Worm (Caenorhabditis elegans) whole organism, young adult: ENCODE results near the gene F20C5.6.

Experiments used
- B0019.2 ChIP-seq: fragments of 200-800 bp; sonication (Bioruptor generic); conservative IDR thresholded peaks from 2 replicates; pipeline ENCODE4 v1.3.6; 2022; ENCODE audit warnings: missing genetic modification reagents, missing genetic modification characterization, missing compliant biosample characterization
- B0035.1 ChIP-seq: sonication (generic microtip); optimal IDR thresholded peaks from 2 replicates; lab custom pipeline; 2016; ENCODE audit warnings: missing genetic modification characterization, mild to moderate bottlenecking, missing compliant biosample characterization, missing genotype, missing genetic modification reagents
- F23B12.7 ChIP-seq: sonication (generic microtip); optimal IDR thresholded peaks from 2 replicates; lab custom pipeline; 2017; ENCODE audit warnings: missing genetic modification characterization, mild to moderate bottlenecking, missing compliant biosample characterization, antibody characterized with exemption, moderate library complexity; ENCODE audit not compliant: insufficient read depth
- K11D2.4 ChIP-seq: fragments of 200-800 bp; sonication (Bioruptor generic); IDR thresholded peaks from 2 replicates; pipeline ENCODE4 v1.3.6; 2022; ENCODE audit warnings: missing genetic modification reagents, missing genetic modification characterization, missing compliant biosample characterization
- T26A5.8 ChIP-seq: sonication (generic microtip); optimal IDR thresholded peaks from 2 replicates; lab custom pipeline; 2016; ENCODE audit warnings: missing genetic modification characterization, missing compliant biosample characterization
- Y56A3A.18 ChIP-seq: fragments of 200-800 bp; sonication (Bioruptor generic); IDR thresholded peaks from 2 replicates; pipeline ENCODE4 v1.3.6; 2022; ENCODE audit warnings: missing genetic modification reagents, missing genetic modification characterization, missing compliant biosample characterization
- ZK185.1 ChIP-seq: sonication (generic microtip); optimal IDR thresholded peaks from 2 replicates; lab custom pipeline; 2016; ENCODE audit warnings: mild to moderate bottlenecking, missing genetic modification characterization, missing compliant biosample characterization; ENCODE audit not compliant: poor library complexity, severe bottlenecking
- aptf-2 ChIP-seq: fragments of 200-800 bp; sonication (Bioruptor generic); conservative IDR thresholded peaks from 2 replicates; pipeline ENCODE4 v1.3.6; 2022; ENCODE audit warnings: missing genetic modification reagents, missing genetic modification characterization, missing compliant biosample characterization
- cebp-1 ChIP-seq, 2 experiments: fragments of 200-800 bp in 1 of 2; sonication (Bioruptor generic) in 1 of 2; sonication (generic microtip) in 1 of 2; IDR thresholded peaks in 1 of 2; optimal IDR thresholded peaks in 1 of 2; 2 replicates each; pipeline versions ENCODE4 v1.3.6 to Lab custom; 2017 to 2022; ENCODE audit warnings: missing compliant biosample characterization in 2 of 2, missing genetic modification characterization in 2 of 2, mild to moderate bottlenecking in 1 of 2, missing genetic modification reagents in 1 of 2, moderate library complexity in 1 of 2
- ceh-100 ChIP-seq: fragments of 200-800 bp; sonication (Bioruptor generic); IDR thresholded peaks from 2 replicates; pipeline ENCODE4 v1.3.6; 2022; ENCODE audit warnings: missing genetic modification reagents, missing genetic modification characterization, missing compliant biosample characterization
- ceh-40 ChIP-seq: fragments of 200-800 bp; sonication (Bioruptor generic); IDR thresholded peaks from 2 replicates; pipeline ENCODE4 v1.3.6; 2022; ENCODE audit warnings: missing genetic modification characterization, missing compliant biosample characterization
- ceh-58 ChIP-seq: fragments of 200-800 bp; sonication (Bioruptor generic); IDR thresholded peaks from 2 replicates; pipeline ENCODE4 v1.3.6; 2022; ENCODE audit warnings: missing genetic modification characterization, missing compliant biosample characterization
- dpff-1 ChIP-seq: sonication (generic microtip); optimal IDR thresholded peaks from 2 replicates; lab custom pipeline; 2017; ENCODE audit warnings: mild to moderate bottlenecking, missing genetic modification characterization, missing compliant biosample characterization
- egl-44 ChIP-seq: fragments of 200-800 bp; sonication (Bioruptor generic); IDR thresholded peaks from 2 replicates; pipeline ENCODE4 v1.3.6; 2022; ENCODE audit warnings: missing genetic modification reagents, missing genetic modification characterization, missing compliant biosample characterization
- gei-17 ChIP-seq: fragments of 200-800 bp; sonication (Bioruptor generic); optimal IDR thresholded peaks from 2 replicates; lab custom pipeline; 2018; ENCODE audit warnings: mild to moderate bottlenecking, missing genetic modification characterization, missing compliant biosample characterization
- hsf-1 ChIP-seq: fragments of 200-800 bp; sonication (Bioruptor generic); IDR thresholded peaks from 2 replicates; pipeline ENCODE4 v1.3.6; 2022; ENCODE audit warnings: missing genetic modification reagents, missing genetic modification characterization, missing compliant biosample characterization
- lin-35 ChIP-seq, 3 experiments: fragments of 150-350 bp in 2 of 3; sonication (generic microtip) in 1 of 3; optimal IDR thresholded peaks; 2 replicates each; lab custom pipeline; 2014 to 2018; ENCODE audit warnings: missing biosample characterization in 3 of 3, missing genetic modification characterization in 3 of 3, missing genetic modification reagents in 3 of 3
- lsl-1 ChIP-seq: fragments of 200-800 bp; sonication (Bioruptor generic); optimal IDR thresholded peaks from 2 replicates; lab custom pipeline; 2018; ENCODE audit warnings: mild to moderate bottlenecking, missing genetic modification characterization, moderate library complexity, missing compliant biosample characterization
- madf-10 ChIP-seq: sonication (generic microtip); optimal IDR thresholded peaks from 2 replicates; lab custom pipeline; 2016; ENCODE audit warnings: mild to moderate bottlenecking, missing genetic modification characterization, missing compliant biosample characterization
- madf-6 ChIP-seq: fragments of 200-800 bp; sonication (Bioruptor generic); IDR thresholded peaks from 2 replicates; pipeline ENCODE4 v1.3.6; 2022; ENCODE audit warnings: missing genetic modification reagents, missing genetic modification characterization, missing compliant biosample characterization
- nfya-1 ChIP-seq: sonication (generic microtip); optimal IDR thresholded peaks from 2 replicates; lab custom pipeline; 2017; ENCODE audit warnings: antibody characterized with exemption, missing compliant biosample characterization, missing genetic modification characterization, borderline replicate concordance; ENCODE audit not compliant: insufficient read depth
- nhr-179 ChIP-seq: sonication (generic microtip); optimal IDR thresholded peaks from 2 replicates; lab custom pipeline; 2016; ENCODE audit warnings: mild to moderate bottlenecking, missing genetic modification characterization, missing compliant biosample characterization
- nhr-27 ChIP-seq: fragments of 200-800 bp; sonication (Bioruptor generic); optimal IDR thresholded peaks from 2 replicates; lab custom pipeline; 2018; ENCODE audit warnings: mild to moderate bottlenecking, missing genetic modification characterization, moderate library complexity, missing compliant biosample characterization
- rcor-1 ChIP-seq: fragments of 200-800 bp; sonication (Bioruptor generic); IDR thresholded peaks from 2 replicates; pipeline ENCODE4 v1.3.6; 2022; ENCODE audit warnings: missing genetic modification reagents, missing genetic modification characterization, missing compliant biosample characterization
- repo-1 ChIP-seq: sonication (generic microtip); optimal IDR thresholded peaks from 2 replicates; lab custom pipeline; 2017; ENCODE audit warnings: mild to moderate bottlenecking, missing genetic modification characterization, missing compliant biosample characterization
- snpc-1.3 ChIP-seq: sonication (generic microtip); optimal IDR thresholded peaks from 2 replicates; lab custom pipeline; 2017; ENCODE audit warnings: missing genetic modification characterization, mild to moderate bottlenecking, missing compliant biosample characterization, antibody characterized with exemption, moderate library complexity, missing genotype, missing genetic modification reagents; ENCODE audit not compliant: insufficient read depth
- somi-1 ChIP-seq: fragments of 200-800 bp; sonication (Bioruptor generic); optimal IDR thresholded peaks from 2 replicates; lab custom pipeline; 2018; ENCODE audit warnings: mild to moderate bottlenecking, missing genetic modification characterization, missing compliant biosample characterization
- zim-3 ChIP-seq: sonication (generic microtip); optimal IDR thresholded peaks from 2 replicates; lab custom pipeline; 2017; ENCODE audit warnings: mild to moderate bottlenecking, missing genetic modification characterization, moderate library complexity, missing compliant biosample characterization
- ztf-18 ChIP-seq: sonication (generic microtip); optimal IDR thresholded peaks from 2 replicates; lab custom pipeline; 2016; ENCODE audit warnings: missing genotype, mild to moderate bottlenecking, missing genetic modification characterization, missing compliant biosample characterization
- ztf-26 ChIP-seq: sonication (generic microtip); optimal IDR thresholded peaks from 2 replicates; lab custom pipeline; 2017; ENCODE audit warnings: missing genetic modification characterization, missing compliant biosample characterization

Gene F20C5.6

DNA sequence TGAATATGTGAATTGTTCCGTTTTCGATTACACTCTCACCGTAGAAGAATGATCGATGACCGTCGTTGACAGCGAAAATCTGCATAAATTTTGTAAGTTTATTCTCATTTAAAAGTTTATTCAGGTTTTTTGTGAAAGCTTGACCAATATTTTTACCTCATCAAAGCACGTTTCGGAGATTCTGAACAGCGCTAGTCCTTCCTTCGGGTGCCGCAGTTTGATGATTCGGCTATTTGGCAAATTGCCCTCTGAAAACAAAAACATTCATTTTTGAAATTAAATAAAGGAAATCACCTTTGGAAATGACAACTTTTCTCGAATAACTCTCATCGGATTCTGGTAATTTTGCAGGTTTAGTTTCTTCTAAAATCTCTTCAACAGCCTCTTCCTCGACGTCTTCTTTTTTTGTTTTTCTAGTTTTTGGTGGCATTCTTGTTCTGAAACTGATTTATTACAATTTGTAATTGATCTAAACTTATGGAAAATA is 32.0 kb downstream of the F20C5.6 start, which contains the start of gene F21D5.6 (continued):
- TF ChIP-seq F23B12.7 (tag; lab: Kevin White, UChicago) (no peak), madf-6 (GFP tag; lab: Robert Waterston, UW) (peak; percentile 32; the same call in 1 of the 2 replicates), dpff-1 (tag; lab: Kevin White, UChicago) (peak; percentile 47), ZK185.1 (tag; lab: Kevin White, UChicago) (no peak), lsl-1 (GFP tag; lab: Kevin White, UChicago) (no peak), madf-10 (no peak), egl-44 (GFP tag; lab: Robert Waterston, UW) (no peak), ceh-58 (GFP tag; lab: Robert Waterston, UW) (no peak), B0019.2 (GFP tag; lab: Robert Waterston, UW) (no peak), cebp-1 (GFP tag; IDR thresholded peaks at IDR 0.05; lab: Robert Waterston, UW) (no peak), cebp-1 (tag; optimal IDR thresholded peaks at IDR 0.05; lab: Kevin White, UChicago) (peak; percentile 13), repo-1 (tag; lab: Kevin White, UChicago) (peak; percentile 56), somi-1 (GFP tag; lab: Kevin White, UChicago) (no peak), Y56A3A.18 (no peak), ceh-100 (GFP tag; lab: Robert Waterston, UW) (no peak)

DNA sequence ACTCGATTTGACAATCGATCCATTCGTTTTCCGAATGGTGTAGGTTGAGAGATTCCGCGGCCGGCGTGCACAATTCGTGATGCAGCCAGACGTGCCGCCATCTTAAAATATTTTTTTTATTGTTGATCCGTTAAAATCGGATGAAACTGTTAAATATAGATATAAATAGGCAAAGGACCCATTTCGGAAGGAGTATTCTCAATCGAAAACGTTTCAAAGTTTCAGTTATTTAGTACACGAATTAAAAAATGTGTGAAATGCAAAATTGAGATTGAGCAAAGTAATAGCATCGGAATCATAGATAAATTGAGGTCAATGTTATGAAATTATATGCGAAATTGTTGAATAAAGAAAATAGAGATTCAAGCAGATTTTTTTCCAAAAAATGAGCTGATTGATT is 33.1 kb downstream of the F20C5.6 start, which contains the start of gene mrps-33:
TSS of gene mrps-33 (minus strand) at position 101 of the 400 bp plus-strand sequence.
- no peak for TF ChIP-seq zim-3 (tag; lab: Kevin White, UChicago)
- peak; percentile 8 for TF ChIP-seq ztf-18 (tag; lab: Kevin White, UChicago)

DNA sequence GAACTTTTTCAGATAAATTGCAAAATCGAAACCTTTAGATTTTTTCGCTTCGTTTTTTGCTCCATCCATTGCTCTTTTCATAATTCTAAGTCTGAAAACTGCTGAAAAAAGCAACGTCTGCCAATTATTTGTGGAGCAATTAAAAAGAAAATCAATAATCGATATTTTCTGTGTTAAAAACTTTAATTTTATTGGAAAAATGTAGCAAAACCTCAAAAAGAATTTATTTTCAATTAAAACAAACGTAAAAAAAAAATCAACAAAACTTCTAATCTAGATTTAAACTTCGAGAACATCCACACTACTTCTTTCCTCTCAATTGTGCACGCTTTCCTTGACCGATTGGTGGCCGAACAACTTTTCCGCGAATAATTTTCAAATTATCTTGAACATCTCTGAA is 33.7 kb downstream of the F20C5.6 start, which contains the start of gene F21D5.5:
TSS of gene F21D5.5 (minus strand) at position 101 of the 400 bp plus-strand sequence.
- no peak for TF ChIP-seq snpc-1.3 (tag; lab: Kevin White, UChicago)
- TF ChIP-seq lin-35 (GFP tag; optimal IDR thresholded peaks at IDR 0.05; lab: Kevin White, UChicago), result no peak
- no peak for TF ChIP-seq rcor-1 (GFP tag; lab: Robert Waterston, UW)
- no peak for TF ChIP-seq T26A5.8 (tag; lab: Kevin White, UChicago)
- no peak for TF ChIP-seq lsl-1 (GFP tag; lab: Kevin White, UChicago)
- TF ChIP-seq ztf-26 (tag; lab: Kevin White, UChicago), result no peak
- TF ChIP-seq B0035.1 (tag; lab: Kevin White, UChicago), result no peak

DNA sequence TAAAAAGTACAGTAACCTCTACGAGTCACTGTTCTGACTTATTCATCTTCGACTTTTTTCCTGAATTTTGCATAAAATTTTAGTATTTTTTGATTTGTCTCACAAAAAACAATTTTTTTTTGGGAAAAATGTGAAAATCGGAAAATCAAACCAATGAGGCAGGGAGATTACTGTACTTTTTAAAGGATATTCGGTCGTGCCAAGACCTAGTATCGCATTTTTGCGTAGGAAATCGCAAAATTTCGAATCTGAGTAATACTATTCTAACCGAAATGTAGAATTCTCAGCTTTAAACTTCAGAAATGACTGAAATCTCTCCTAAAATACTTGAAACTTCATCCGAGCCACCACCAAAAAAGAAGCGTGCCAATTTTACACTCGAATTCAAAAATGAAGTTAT is 35.2 kb downstream of the F20C5.6 start, which contains the start of gene F21D5.4:
TSS of gene F21D5.4 (plus strand) at position 301 of the 400 bp plus-strand sequence.
- no peak for TF ChIP-seq nhr-27 (tag; lab: Kevin White, UChicago)
- no peak for TF ChIP-seq K11D2.4 (GFP tag; lab: Robert Waterston, UW)
- TF ChIP-seq ceh-100 (GFP tag; lab: Robert Waterston, UW), result no peak
- TF ChIP-seq gei-17 (GFP tag; lab: Kevin White, UChicago), result no peak
- TF ChIP-seq hsf-1 (GFP tag; lab: Robert Waterston, UW), result no peak
- no peak for TF ChIP-seq ceh-40 (GFP tag; lab: Robert Waterston, UW)
- no peak for TF ChIP-seq aptf-2 (GFP tag; lab: Robert Waterston, UW)
- TF ChIP-seq nhr-179 (tag; lab: Kevin White, UChicago), result no peak
- no peak for TF ChIP-seq ZK185.1 (tag; lab: Kevin White, UChicago)
- TF ChIP-seq nfya-1 (tag; lab: Kevin White, UChicago), result no peak
